Fruit fly (Drosophila melanogaster) whole organism, pupa: Measurements from ENCODE around the gene CG9265.

Experiments used
- CG12605 ChIP-seq: fragments of 200-800 bp; sonication (Bioruptor generic); IDR thresholded peaks from 2 replicates; pipeline ENCODE4 v1.3.6; 2022; ENCODE audit warnings: missing biosample characterization, missing genetic modification characterization
- CG13204 ChIP-seq: fragments of 200-800 bp; sonication (Bioruptor generic); optimal IDR thresholded peaks from 2 replicates; lab custom pipeline; 2018; ENCODE audit warnings: missing biosample characterization, mild to moderate bottlenecking, missing genetic modification characterization, moderate library complexity
- CG14655 ChIP-seq: fragments of 200-800 bp; sonication (Bioruptor generic); optimal IDR thresholded peaks from 3 replicates; lab custom pipeline; 2017; ENCODE audit warnings: mild to moderate bottlenecking, missing biosample characterization, missing genetic modification reagents, missing genetic modification characterization
- CG17806 ChIP-seq: fragments of 200-800 bp; sonication (Bioruptor generic); optimal IDR thresholded peaks from 2 replicates; lab custom pipeline; 2018; ENCODE audit warnings: missing biosample characterization, mild to moderate bottlenecking, missing genetic modification characterization, moderate library complexity
- CG34367 ChIP-seq: fragments of 200-800 bp; sonication (Bioruptor generic); optimal IDR thresholded peaks from 2 replicates; lab custom pipeline; 2018; ENCODE audit warnings: missing biosample characterization, mild to moderate bottlenecking, missing genetic modification characterization
- CG8159 ChIP-seq: fragments of 200-800 bp; sonication (Bioruptor generic); optimal IDR thresholded peaks from 3 replicates; lab custom pipeline; 2018; ENCODE audit warnings: missing biosample characterization, mild to moderate bottlenecking, missing genetic modification characterization, moderate library complexity
- CG8301 ChIP-seq: fragments of 200-800 bp; sonication (Bioruptor generic); optimal IDR thresholded peaks from 2 replicates; lab custom pipeline; 2018; ENCODE audit warnings: missing biosample characterization, mild to moderate bottlenecking, missing genetic modification characterization
- CG9948 ChIP-seq: fragments of 200-800 bp; sonication (Bioruptor generic); optimal IDR thresholded peaks from 2 replicates; lab custom pipeline; 2018; ENCODE audit warnings: missing biosample characterization, mild to moderate bottlenecking, missing genetic modification characterization, moderate library complexity
- D1 ChIP-seq: fragments of 200-800 bp; sonication (Bioruptor generic); optimal IDR thresholded peaks from 2 replicates; lab custom pipeline; 2018; ENCODE audit warnings: missing biosample characterization, mild to moderate bottlenecking, missing genetic modification characterization, moderate library complexity
- Pif1A ChIP-seq: fragments of 200-800 bp; sonication (Bioruptor generic); optimal IDR thresholded peaks from 3 replicates; lab custom pipeline; 2016; ENCODE audit warnings: missing biosample characterization, missing genetic modification characterization
- Snoo ChIP-seq: fragments of 200-800 bp; sonication (Bioruptor generic); optimal IDR thresholded peaks from 3 replicates; lab custom pipeline; 2017; ENCODE audit warnings: missing biosample characterization, mild to moderate bottlenecking, missing genetic modification characterization, inconsistent platforms
- fd96Ca ChIP-seq: fragments of 200-800 bp; sonication (Bioruptor generic); IDR thresholded peaks from 3 replicates; pipeline ENCODE4 v1.3.6; 2022; ENCODE audit warnings: missing biosample characterization, missing genetic modification characterization

DNA sequence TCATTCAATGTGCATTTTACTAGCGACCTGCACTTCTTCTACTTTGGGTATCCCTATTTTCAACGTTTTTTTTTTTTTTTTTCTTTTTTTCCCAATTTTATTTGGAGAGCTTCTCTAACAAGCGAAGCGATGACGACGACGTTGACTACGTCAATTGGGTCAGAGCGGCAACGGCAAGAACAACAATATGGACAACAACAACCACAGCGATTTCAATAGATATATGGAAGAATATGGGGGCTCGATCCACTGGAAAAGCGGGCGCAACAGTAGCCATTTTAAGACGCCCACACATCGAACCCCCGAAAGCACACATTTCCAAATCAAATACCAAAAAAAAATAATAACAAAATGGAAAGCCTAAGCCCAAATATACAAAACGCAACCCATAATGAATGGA, 42.1 kb downstream of the CG9265 start:
- TF ChIP-seq CG14655 (GFP tag; lab: Kevin White, UChicago) (no peak), CG34367 (tag; lab: Kevin White, UChicago) (no peak), Snoo (tag; lab: Kevin White, UChicago) (no peak), fd96Ca (GFP tag; lab: Robert Waterston, UW) (no peak), CG9948 (no peak), CG8159 (tag; lab: Kevin White, UChicago) (no peak), CG8301 (tag; lab: Kevin White, UChicago) (no peak), D1 (tag; lab: Kevin White, UChicago) (no peak), CG13204 (no peak), CG12605 (GFP tag; lab: Robert Waterston, UW) (no peak), CG17806 (tag; lab: Kevin White, UChicago) (no peak), Pif1A (GFP tag; lab: Kevin White, UChicago) (no peak)
